Fruit fly (Drosophila melanogaster) whole organism, embryonic: ENCODE measurements around the gene mirr.

Experiments used
- CG14050 ChIP-seq: fragments of 200-800 bp; sonication (Bioruptor generic); IDR thresholded peaks from 3 replicates; pipeline ENCODE4 v1.3.6; 2022; ENCODE audit warnings: missing biosample characterization, missing genetic modification characterization
- Camta ChIP-seq: fragments of 200-800 bp; sonication (Bioruptor generic); optimal IDR thresholded peaks from 2 replicates; lab custom pipeline; 2016; ENCODE audit warnings: missing biosample characterization, missing genetic modification characterization
- E2f1 ChIP-seq: fragments of 200-800 bp; sonication (Bioruptor generic); IDR thresholded peaks from 2 replicates; pipeline ENCODE4 v1.3.6; 2022; ENCODE audit warnings: missing biosample characterization, missing genetic modification characterization
- Fer1 ChIP-seq: fragments of 200-800 bp; sonication (Bioruptor generic); optimal IDR thresholded peaks from 2 replicates; lab custom pipeline; 2017; ENCODE audit warnings: missing biosample characterization, mild to moderate bottlenecking, missing genetic modification characterization

- TF ChIP-seq Camta (GFP tag; lab: Kevin White, UChicago): no peak
- no peak for TF ChIP-seq CG14050 (GFP tag; lab: Robert Waterston, UW)
- TF ChIP-seq Fer1 (GFP tag; lab: Kevin White, UChicago): no peak
- no peak for TF ChIP-seq E2f1 (GFP tag; lab: Robert Waterston, UW)
These were observed 3.1 kb downstream of the mirr start for dm6 chr3L:12696503-12696902.
